Worm (Caenorhabditis elegans): Measurements from ENCODE around the gene mltn-5.

DNA sequence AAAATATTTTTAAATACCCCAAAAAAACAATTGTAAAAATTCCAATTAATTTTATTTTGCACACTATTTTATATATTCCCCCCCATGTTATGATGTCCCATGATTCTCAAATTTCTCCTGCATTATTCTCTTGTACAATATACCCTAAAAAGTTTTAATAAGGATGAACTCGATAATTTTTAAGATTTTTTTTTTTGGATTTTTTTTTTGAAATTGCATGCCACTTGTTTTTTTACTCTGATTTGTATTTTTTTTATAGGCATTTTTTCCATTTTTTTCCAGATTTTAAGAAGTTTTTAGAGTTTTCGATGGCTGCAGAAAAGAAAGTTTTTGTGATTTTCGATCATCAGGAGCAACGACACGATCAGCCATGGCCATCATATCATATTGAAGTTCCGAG is 42.6 kb upstream of the mltn-5 start, which contains the start of gene hda-10:
- TF ChIP-seq tbx-2 (tag; optimal IDR thresholded peaks at IDR 0.05) (no peak), ama-1 (optimal IDR thresholded peaks at IDR 0.05) (no peak), zag-1 (tag; optimal IDR thresholded peaks at IDR 0.05) (no peak), skn-1 (tag; optimal IDR thresholded peaks at IDR 0.05) (no peak), lin-35 (GFP tag; optimal IDR thresholded peaks at IDR 0.05) (no peak), unc-98 (GFP tag; IDR thresholded peaks at IDR 0.05) (no peak), F16B12.6 (tag; optimal IDR thresholded peaks at IDR 0.05) (no peak), jun-1 (tag; optimal IDR thresholded peaks at IDR 0.05) (no peak)

All from whole organism, L1 larva.